Worm (Caenorhabditis elegans): ENCODE data around the gene C14A6.13.

DNA sequence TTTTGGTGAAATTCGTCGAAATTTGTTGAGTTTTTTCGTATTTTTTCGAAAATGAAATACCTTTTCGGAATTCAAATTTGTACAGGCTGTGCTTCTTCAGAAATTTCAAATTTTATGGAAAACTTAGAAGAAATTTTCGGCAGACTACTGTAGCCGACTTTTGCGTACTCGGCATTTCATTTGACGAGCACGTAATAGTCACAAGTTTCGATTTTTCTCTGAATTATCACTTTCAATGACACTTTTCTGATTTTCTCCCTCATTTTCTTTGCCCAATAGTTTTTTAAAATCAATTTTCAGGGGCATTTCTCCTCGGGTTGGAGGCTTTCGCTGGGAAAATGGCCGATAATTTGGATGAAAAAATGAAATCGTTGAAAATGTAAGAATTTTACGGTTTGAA lies 37.5 kb downstream of the C14A6.13 start, which contains the start of gene fbxa-107:
- no peak for TF ChIP-seq ces-1 (GFP tag; optimal IDR thresholded peaks at IDR 0.05)
- no peak for TF ChIP-seq nhr-76 (tag; optimal IDR thresholded peaks at IDR 0.05)
- no peak for TF ChIP-seq elt-3 (tag; optimal IDR thresholded peaks at IDR 0.05)
- TF ChIP-seq lin-13 (tag; optimal IDR thresholded peaks at IDR 0.05) = no peak
- TF ChIP-seq unc-39 (tag; optimal IDR thresholded peaks at IDR 0.05) = no peak
- no peak for TF ChIP-seq snpc-4 (tag; optimal IDR thresholded peaks at IDR 0.05)
- TF ChIP-seq elt-1 (tag; optimal IDR thresholded peaks at IDR 0.05; ENCODE audit: borderline replicate concordance, insufficient read depth) = no peak
- TF ChIP-seq lin-32 (GFP tag; optimal IDR thresholded peaks at IDR 0.05) = no peak
- no peak for TF ChIP-seq mep-1 (tag; optimal IDR thresholded peaks at IDR 0.05)
- no peak for TF ChIP-seq nhr-237 (tag; optimal IDR thresholded peaks at IDR 0.05)
- no peak for TF ChIP-seq unc-62 (GFP tag; optimal IDR thresholded peaks at IDR 0.05)

Measured in whole organism, mixed stage, embryonic.